Fruit fly (Drosophila melanogaster) whole organism, embryonic: ENCODE results near the gene CG2865.

Experiments
- Bdp1 ChIP-seq: fragments of 200-800 bp; sonication (Bioruptor generic); optimal IDR thresholded peaks from 3 replicates; lab custom pipeline; 2016; ENCODE audit warnings: missing biosample characterization, missing genetic modification characterization
- Bgb ChIP-seq: fragments of 200-800 bp; sonication (Bioruptor generic); IDR thresholded peaks from 2 replicates; pipeline ENCODE4 v1.3.6; 2022; ENCODE audit warnings: missing biosample characterization, missing genetic modification characterization; ENCODE audit not compliant: partially characterized antibody
- CG10565 ChIP-seq: fragments of 200-800 bp; sonication (Bioruptor generic); optimal IDR thresholded peaks from 3 replicates; lab custom pipeline; 2016; ENCODE audit warnings: missing biosample characterization, mild to moderate bottlenecking, missing genetic modification characterization
- CG10654 ChIP-seq: fragments of 200-800 bp; sonication (Bioruptor generic); optimal IDR thresholded peaks from 2 replicates; lab custom pipeline; 2016; ENCODE audit warnings: missing biosample characterization, missing genetic modification characterization
- CG13775 ChIP-seq: fragments of 200-800 bp; sonication (Bioruptor generic); optimal IDR thresholded peaks from 3 replicates; lab custom pipeline; 2017; ENCODE audit warnings: missing biosample characterization, mild to moderate bottlenecking, missing genetic modification characterization
- CG14860 ChIP-seq: fragments of 200-800 bp; sonication (Bioruptor generic); IDR thresholded peaks from 3 replicates; pipeline ENCODE4 v1.3.6; 2022; ENCODE audit warnings: missing biosample characterization, missing genetic modification characterization; ENCODE audit not compliant: partially characterized antibody
- CG15073 ChIP-seq: fragments of 200-800 bp; sonication (Bioruptor generic); optimal IDR thresholded peaks from 2 replicates; lab custom pipeline; 2016; ENCODE audit warnings: missing biosample characterization, missing genetic modification characterization
- CG2116 ChIP-seq: fragments of 200-800 bp; sonication (Bioruptor generic); optimal IDR thresholded peaks from 3 replicates; lab custom pipeline; 2018; ENCODE audit warnings: missing biosample characterization, mild to moderate bottlenecking, missing genetic modification characterization
- CG2199 ChIP-seq: fragments of 200-800 bp; sonication (Bioruptor generic); IDR thresholded peaks from 3 replicates; pipeline ENCODE4 v1.3.6; 2022; ENCODE audit warnings: missing biosample characterization, missing genetic modification characterization
- CG3847 ChIP-seq: fragments of 200-800 bp; sonication (Bioruptor generic); IDR thresholded peaks from 2 replicates; pipeline ENCODE4 v1.3.6; 2022; ENCODE audit warnings: missing biosample characterization, missing genetic modification characterization
- CG43689 ChIP-seq: fragments of 200-800 bp; sonication (Bioruptor generic); IDR thresholded peaks from 2 replicates; pipeline ENCODE4 v1.3.6; 2022; ENCODE audit warnings: missing biosample characterization, missing genetic modification characterization
- CG4404 ChIP-seq: fragments of 200-800 bp; sonication (Bioruptor generic); IDR thresholded peaks from 2 replicates; pipeline ENCODE4 v1.3.6; 2022; ENCODE audit warnings: missing biosample characterization, missing genetic modification characterization
- CG6765 ChIP-seq: fragments of 200-800 bp; sonication (Bioruptor generic); optimal IDR thresholded peaks from 3 replicates; lab custom pipeline; 2017; ENCODE audit warnings: missing biosample characterization, mild to moderate bottlenecking, missing genetic modification characterization
- CG6813 ChIP-seq: fragments of 200-800 bp; sonication (Bioruptor generic); optimal IDR thresholded peaks from 2 replicates; lab custom pipeline; 2017; ENCODE audit warnings: missing biosample characterization, missing genetic modification characterization, mild to moderate bottlenecking, moderate library complexity, missing genetic modification reagents
- CG7372 ChIP-seq: fragments of 200-800 bp; sonication (Bioruptor generic); IDR thresholded peaks from 2 replicates; pipeline ENCODE4 v1.3.6; 2022; ENCODE audit warnings: missing biosample characterization, missing genetic modification characterization
- CG7745 ChIP-seq: fragments of 200-800 bp; sonication (Bioruptor generic); optimal IDR thresholded peaks from 2 replicates; lab custom pipeline; 2018; ENCODE audit warnings: missing biosample characterization, mild to moderate bottlenecking, missing genetic modification characterization, moderate library complexity
- CG7839 ChIP-seq: fragments of 200-800 bp; sonication (Bioruptor generic); optimal IDR thresholded peaks from 3 replicates; lab custom pipeline; 2018; ENCODE audit warnings: missing biosample characterization, mild to moderate bottlenecking, missing genetic modification characterization, moderate library complexity
- CG9727 ChIP-seq: fragments of 200-800 bp; sonication (Bioruptor generic); optimal IDR thresholded peaks from 3 replicates; lab custom pipeline; 2017; ENCODE audit warnings: missing biosample characterization, mild to moderate bottlenecking, missing genetic modification characterization
- Chrac-16 ChIP-seq: fragments of 200-800 bp; sonication (Bioruptor generic); optimal IDR thresholded peaks from 3 replicates; lab custom pipeline; 2016; ENCODE audit warnings: missing biosample characterization, missing genetic modification characterization
- Deaf1 ChIP-seq: fragments of 200-800 bp; optimal IDR thresholded peaks from 3 replicates; lab custom pipeline; 2019; ENCODE audit warnings: missing biosample characterization, mild to moderate bottlenecking, missing genetic modification characterization, moderate library complexity
- E2f1 ChIP-seq: fragments of 200-800 bp; sonication (Bioruptor generic); IDR thresholded peaks from 2 replicates; pipeline ENCODE4 v1.3.6; 2022; ENCODE audit warnings: missing biosample characterization, missing genetic modification characterization
- H2.0 ChIP-seq: fragments of 200-800 bp; sonication (Bioruptor generic); IDR thresholded peaks from 2 replicates; pipeline ENCODE4 v1.3.6; 2022; ENCODE audit warnings: missing biosample characterization, missing genetic modification characterization
- HLH3B ChIP-seq: fragments of 200-800 bp; sonication (Bioruptor generic); IDR thresholded peaks from 2 replicates; pipeline ENCODE4 v1.3.6; 2022; ENCODE audit warnings: missing biosample characterization, missing genetic modification characterization
- Hr51 ChIP-seq, 2 experiments: fragments of 200-800 bp; sonication (Bioruptor generic); optimal IDR thresholded peaks; 2 replicates in 1 of 2; 3 replicates in 1 of 2; lab custom pipeline; 2016 to 2018; ENCODE audit warnings: missing biosample characterization in 2 of 2, missing genetic modification characterization in 2 of 2, mild to moderate bottlenecking in 1 of 2, moderate library complexity in 1 of 2
- Opbp ChIP-seq: fragments of 200-800 bp; sonication (Bioruptor generic); IDR thresholded peaks from 3 replicates; pipeline ENCODE4 v1.3.6; 2022; ENCODE audit warnings: missing biosample characterization, missing genetic modification characterization; ENCODE audit not compliant: partially characterized antibody
- TFAM ChIP-seq: fragments of 200-800 bp; sonication (Bioruptor generic); optimal IDR thresholded peaks from 2 replicates; lab custom pipeline; 2017; ENCODE audit warnings: missing biosample characterization, missing genetic modification characterization, inconsistent platforms
- Vsx1 ChIP-seq: fragments of 200-800 bp; sonication (Bioruptor generic); optimal IDR thresholded peaks from 2 replicates; lab custom pipeline; 2017; ENCODE audit warnings: missing biosample characterization, mild to moderate bottlenecking, missing genetic modification characterization, missing genetic modification reagents
- YL-1 ChIP-seq: fragments of 200-800 bp; sonication (Bioruptor generic); optimal IDR thresholded peaks from 3 replicates; lab custom pipeline; 2017; ENCODE audit warnings: missing biosample characterization, mild to moderate bottlenecking, missing genetic modification characterization
- cad ChIP-seq: fragments of >200 bp; optimal IDR thresholded peaks from 2 replicates; lab custom pipeline; 2017; ENCODE audit warnings: missing biosample characterization, missing genetic modification characterization
- dati ChIP-seq: fragments of 200-800 bp; sonication (Bioruptor generic); IDR thresholded peaks from 2 replicates; pipeline ENCODE4 v1.3.6; 2022; ENCODE audit warnings: missing biosample characterization, missing genetic modification characterization
- dmrt99B ChIP-seq: fragments of 200-800 bp; sonication (Bioruptor generic); optimal IDR thresholded peaks from 2 replicates; lab custom pipeline; 2018; ENCODE audit warnings: missing biosample characterization, mild to moderate bottlenecking, missing genetic modification characterization, moderate library complexity
- ftz-f1 ChIP-seq: fragments of 200-800 bp; sonication (Bioruptor generic); optimal IDR thresholded peaks from 2 replicates; lab custom pipeline; 2016; ENCODE audit warnings: missing biosample characterization, missing genetic modification characterization
- jumu ChIP-seq: fragments of 200-800 bp; sonication (Bioruptor generic); optimal IDR thresholded peaks from 3 replicates; lab custom pipeline; 2016; ENCODE audit warnings: missing biosample characterization, missing genetic modification characterization
- lab ChIP-seq: fragments of 200-800 bp; sonication (Bioruptor generic); optimal IDR thresholded peaks from 3 replicates; lab custom pipeline; 2017; ENCODE audit warnings: missing biosample characterization, missing genetic modification characterization, mild to moderate bottlenecking, moderate library complexity, missing genetic modification reagents
- lilli ChIP-seq: fragments of 200-800 bp; sonication (Bioruptor generic); optimal IDR thresholded peaks from 3 replicates; lab custom pipeline; 2016; ENCODE audit warnings: missing biosample characterization, missing genetic modification characterization
- lmd ChIP-seq: fragments of 200-800 bp; sonication (Bioruptor generic); IDR thresholded peaks from 2 replicates; pipeline ENCODE4 v1.3.6; 2022; ENCODE audit warnings: missing biosample characterization, missing genetic modification characterization
- onecut ChIP-seq: fragments of 200-800 bp; sonication (Bioruptor generic); IDR thresholded peaks from 2 replicates; pipeline ENCODE4 v1.3.6; 2022; ENCODE audit warnings: missing biosample characterization, missing genetic modification characterization
- org-1 ChIP-seq: fragments of 200-800 bp; sonication (Bioruptor generic); optimal IDR thresholded peaks from 2 replicates; lab custom pipeline; 2017; ENCODE audit warnings: missing biosample characterization, missing genetic modification characterization
- pb ChIP-seq: fragments of 200-800 bp; sonication (Bioruptor generic); optimal IDR thresholded peaks from 3 replicates; lab custom pipeline; 2016; ENCODE audit warnings: missing biosample characterization, missing genetic modification characterization
- phol ChIP-seq: fragments of 200-800 bp; sonication (Bioruptor generic); optimal IDR thresholded peaks from 3 replicates; lab custom pipeline; 2018; ENCODE audit warnings: missing biosample characterization, mild to moderate bottlenecking, missing genetic modification characterization, moderate library complexity
- pum ChIP-seq: fragments of 200-800 bp; sonication (Bioruptor generic); optimal IDR thresholded peaks from 2 replicates; lab custom pipeline; 2016; ENCODE audit warnings: missing biosample characterization, missing genetic modification characterization
- rib ChIP-seq: fragments of 200-800 bp; sonication (Bioruptor generic); IDR thresholded peaks from 2 replicates; pipeline ENCODE4 v1.3.6; 2022; ENCODE audit warnings: missing biosample characterization, missing genetic modification characterization
- schlank ChIP-seq: fragments of 200-800 bp; sonication (Bioruptor generic); optimal IDR thresholded peaks from 2 replicates; lab custom pipeline; 2018; ENCODE audit warnings: missing biosample characterization, mild to moderate bottlenecking, missing genetic modification characterization
- sens-2 ChIP-seq: fragments of 200-800 bp; sonication (Bioruptor generic); IDR thresholded peaks from 2 replicates; pipeline ENCODE4 v1.3.6; 2022; ENCODE audit warnings: missing biosample characterization, missing genetic modification characterization
- slbo ChIP-seq: fragments of 200-800 bp; sonication (Bioruptor generic); IDR thresholded peaks from 2 replicates; pipeline ENCODE4 v1.3.6; 2022; ENCODE audit warnings: missing biosample characterization, missing genetic modification characterization
- slp2 ChIP-seq: fragments of 200-800 bp; sonication (Bioruptor generic); optimal IDR thresholded peaks from 2 replicates; lab custom pipeline; 2016; ENCODE audit warnings: missing biosample characterization, missing genetic modification characterization
- so ChIP-seq: fragments of 200-800 bp; sonication (Bioruptor generic); IDR thresholded peaks from 3 replicates; pipeline ENCODE4 v1.3.6; 2022; ENCODE audit warnings: missing biosample characterization, missing genetic modification characterization
- tap ChIP-seq: fragments of 200-800 bp; optimal IDR thresholded peaks from 3 replicates; lab custom pipeline; 2019; ENCODE audit warnings: missing biosample characterization, mild to moderate bottlenecking, missing genetic modification characterization, moderate library complexity
- tin ChIP-seq: fragments of 200-800 bp; sonication (Bioruptor generic); optimal IDR thresholded peaks from 3 replicates; lab custom pipeline; 2016; ENCODE audit warnings: missing biosample characterization, missing genetic modification characterization
- wor ChIP-seq: fragments of 200-800 bp; sonication (Bioruptor generic); IDR thresholded peaks from 2 replicates; pipeline ENCODE4 v1.3.6; 2022; ENCODE audit warnings: missing biosample characterization, missing genetic modification characterization

The CG2865 gene

DNA sequence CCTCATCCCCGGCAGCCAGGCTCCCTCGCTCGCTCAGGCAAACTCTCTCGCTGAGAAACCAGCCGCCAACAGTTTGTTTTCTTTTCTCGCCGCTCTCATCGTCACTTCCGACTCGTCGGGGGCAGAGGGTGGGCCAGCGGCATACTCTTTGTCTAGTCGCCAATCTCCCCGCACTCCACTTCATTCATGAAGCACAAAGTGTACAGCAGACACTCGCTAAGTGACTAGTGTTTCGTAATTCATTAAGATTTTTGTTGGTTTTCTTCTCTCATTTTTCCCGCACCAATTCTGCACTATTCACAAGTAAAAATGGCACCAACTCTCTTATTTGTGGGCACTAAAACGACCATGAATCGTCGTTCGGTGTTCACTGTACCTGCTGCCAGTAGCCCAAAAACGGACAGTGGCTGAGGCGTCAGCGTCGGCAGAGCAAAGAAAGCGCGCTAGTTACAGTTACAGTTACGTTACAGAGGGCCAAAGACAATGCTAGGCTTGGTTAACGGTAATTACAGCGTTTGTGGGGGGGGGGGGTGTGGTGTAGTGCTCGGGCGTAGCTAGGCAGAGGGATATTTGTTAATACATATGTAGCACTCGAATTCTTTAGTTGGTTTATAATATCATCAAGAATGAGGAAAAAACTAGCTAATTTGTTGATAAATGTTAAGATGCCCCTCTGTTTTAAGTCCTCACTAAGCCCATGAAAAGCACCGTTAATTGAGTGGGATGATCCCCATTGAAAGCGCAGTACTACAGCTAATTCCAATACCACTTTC is 4.4 kb upstream of the CG2865 start (continued):
- TF ChIP-seq HLH3B (GFP tag; lab: Robert Waterston, UW): peak; percentile 99
- peak; percentile 99 for TF ChIP-seq slbo (GFP tag; lab: Robert Waterston, UW)
- TF ChIP-seq CG43689 (GFP tag; lab: Robert Waterston, UW): peak; percentile 96
- TF ChIP-seq CG2116 (GFP tag; lab: Kevin White, UChicago): peak; percentile 84
- peak; percentile 95 for TF ChIP-seq CG6765 (GFP tag; lab: Kevin White, UChicago)
- TF ChIP-seq CG6813 (GFP tag; lab: Kevin White, UChicago): peak; percentile 98
- TF ChIP-seq CG10565: peak; percentile 95
- TF ChIP-seq CG7745 (tag; lab: Kevin White, UChicago): peak; percentile 65
- TF ChIP-seq tap: peak; percentile 99
- peak; percentile 99 for TF ChIP-seq lilli (GFP tag; lab: Kevin White, UChicago)
- TF ChIP-seq Hr51 (GFP tag; optimal IDR thresholded peaks at IDR 0.05; lab: Kevin White, UChicago): peak; percentile 98
- peak; percentile 95 for TF ChIP-seq CG13775 (GFP tag; lab: Kevin White, UChicago)
- peak; percentile 99 for TF ChIP-seq Chrac-16 (GFP tag; lab: Kevin White, UChicago)
- TF ChIP-seq Opbp (GFP tag; lab: Robert Waterston, UW): no peak
- peak; percentile 94 for TF ChIP-seq rib (GFP tag; lab: Robert Waterston, UW)
- TF ChIP-seq pum (GFP tag; lab: Kevin White, UChicago): peak; percentile 99
- peak; percentile 94 for TF ChIP-seq Vsx1 (GFP tag; lab: Kevin White, UChicago)
- TF ChIP-seq lmd: peak; percentile 99
- peak; percentile 95 for TF ChIP-seq ftz-f1 (GFP tag; lab: Kevin White, UChicago)
- TF ChIP-seq CG15073: peak; percentile 84
- TF ChIP-seq cad (GFP tag; lab: Kevin White, UChicago): no peak
- peak; percentile 99 for TF ChIP-seq tin (GFP tag; lab: Kevin White, UChicago)
- TF ChIP-seq phol (tag; lab: Kevin White, UChicago): peak; percentile 97
- TF ChIP-seq CG4404 (GFP tag; lab: Robert Waterston, UW): peak; percentile 97
- peak; percentile 96 for TF ChIP-seq dati (GFP tag; lab: Robert Waterston, UW)
- peak; percentile 98 for TF ChIP-seq CG3847 (GFP tag; lab: Robert Waterston, UW)
- peak; percentile 99 for TF ChIP-seq wor
- TF ChIP-seq CG7839 (tag; lab: Kevin White, UChicago): peak; percentile 99
- TF ChIP-seq sens-2 (GFP tag; lab: Robert Waterston, UW): peak; percentile 98
- peak; percentile 96 for TF ChIP-seq onecut (GFP tag; lab: Robert Waterston, UW)
- TF ChIP-seq E2f1 (GFP tag; lab: Robert Waterston, UW): peak; percentile 98
- peak; percentile 99 for TF ChIP-seq CG10654 (GFP tag; lab: Kevin White, UChicago)
- peak; percentile 98 for TF ChIP-seq H2.0
- TF ChIP-seq YL-1 (GFP tag; lab: Kevin White, UChicago): peak; percentile 92
- TF ChIP-seq TFAM (GFP tag; lab: Kevin White, UChicago): peak; percentile 93
- TF ChIP-seq slp2 (GFP tag; lab: Kevin White, UChicago): peak; percentile 99
- peak; percentile 99 for TF ChIP-seq jumu (GFP tag; lab: Kevin White, UChicago)
- peak; percentile 97 for TF ChIP-seq CG7372 (GFP tag; lab: Robert Waterston, UW)
- peak; percentile 97 for TF ChIP-seq schlank (tag; lab: Kevin White, UChicago)
- TF ChIP-seq lab: peak; percentile 99
- peak; percentile 96 for TF ChIP-seq CG9727 (GFP tag; lab: Kevin White, UChicago)
- no peak for TF ChIP-seq CG14860 (GFP tag; lab: Robert Waterston, UW)
- peak; percentile 99 for TF ChIP-seq org-1 (GFP tag; lab: Kevin White, UChicago)
- TF ChIP-seq dmrt99B (tag; lab: Kevin White, UChicago): peak; percentile 99
- TF ChIP-seq Deaf1: peak; percentile 84
- peak; percentile 99 for TF ChIP-seq pb (GFP tag; lab: Kevin White, UChicago)
- peak; percentile 99 for TF ChIP-seq CG2199 (GFP tag; lab: Robert Waterston, UW)
- TF ChIP-seq Bdp1: peak; percentile 94
- peak; percentile 98 for TF ChIP-seq so (GFP tag; lab: Robert Waterston, UW)
- TF ChIP-seq Bgb: no peak; the same call in 1 of the 2 replicates
